Worm (Caenorhabditis elegans) whole organism, L1 larva: ENCODE results near the gene F19B10.10.

Source experiments
- aha-1 ChIP-seq: fragments of 150-350 bp; optimal IDR thresholded peaks from 2 replicates; lab custom pipeline; 2014; ENCODE audit warnings: missing biosample characterization, missing genetic modification characterization
- alr-1 ChIP-seq: fragments of 200-800 bp; sonication (Bioruptor generic); optimal IDR thresholded peaks from 2 replicates; lab custom pipeline; 2018; ENCODE audit warnings: borderline replicate concordance, mild to moderate bottlenecking, missing genetic modification characterization, missing compliant biosample characterization
- ceh-88 ChIP-seq: fragments of 200-800 bp; sonication (Bioruptor generic); IDR thresholded peaks from 2 replicates; pipeline ENCODE4 v1.3.6; 2022; ENCODE audit warnings: missing genetic modification characterization, missing compliant biosample characterization
- ceh-90 ChIP-seq: sonication (generic microtip); optimal IDR thresholded peaks from 2 replicates; lab custom pipeline; 2016; ENCODE audit warnings: missing genetic modification characterization, missing compliant biosample characterization
- dsc-1 ChIP-seq: sonication (generic microtip); optimal IDR thresholded peaks from 2 replicates; lab custom pipeline; 2016; ENCODE audit warnings: mild to moderate bottlenecking, missing genetic modification characterization, missing compliant biosample characterization
- egl-13 ChIP-seq: sonication (generic microtip); optimal IDR thresholded peaks from 2 replicates; lab custom pipeline; 2016; ENCODE audit warnings: missing genotype, missing genetic modification reagents, missing genetic modification characterization, missing compliant biosample characterization
- elt-2 ChIP-seq: sonication (generic microtip); optimal IDR thresholded peaks from 2 replicates; lab custom pipeline; 2016; ENCODE audit warnings: missing genetic modification characterization, mild to moderate bottlenecking, inconsistent platforms, missing compliant biosample characterization, missing genetic modification reagents
- elt-3 ChIP-seq, 6 experiments: fragments of 150-350 bp in 1 of 6; sonication (generic microtip); optimal IDR thresholded peaks; 2 replicates each; lab custom pipeline; 2017 to 2018; ENCODE audit warnings: missing biosample characterization in 6 of 6, missing genetic modification characterization in 6 of 6, inconsistent platforms in 1 of 6
- ets-5 ChIP-seq: fragments of 200-800 bp; sonication (Bioruptor generic); IDR thresholded peaks from 2 replicates; pipeline ENCODE4 v1.3.6; 2022; ENCODE audit warnings: missing genetic modification characterization, missing compliant biosample characterization
- fkh-8 ChIP-seq: sonication (generic microtip); optimal IDR thresholded peaks from 2 replicates; lab custom pipeline; 2016; ENCODE audit warnings: mild to moderate bottlenecking, missing genetic modification characterization, missing compliant biosample characterization
- irx-1 ChIP-seq: sonication (generic microtip); optimal IDR thresholded peaks from 2 replicates; lab custom pipeline; 2016; ENCODE audit warnings: missing genetic modification characterization, missing compliant biosample characterization
- lsy-2 ChIP-seq, 2 experiments: fragments of 150-350 bp; optimal IDR thresholded peaks; 2 replicates each; lab custom pipeline; 2014; ENCODE audit warnings: missing biosample characterization in 2 of 2, missing genetic modification characterization in 2 of 2
- mdl-1 ChIP-seq, 2 experiments: fragments of 150-350 bp; optimal IDR thresholded peaks; 2 replicates each; lab custom pipeline; 2014 to 2017; ENCODE audit warnings: missing biosample characterization in 2 of 2, missing genetic modification characterization in 2 of 2, inconsistent platforms in 1 of 2
- mep-1 ChIP-seq: fragments of 150-350 bp; optimal IDR thresholded peaks from 2 replicates; lab custom pipeline; 2014; ENCODE audit warnings: missing biosample characterization, missing genetic modification characterization
- nhr-20 ChIP-seq: sonication (generic microtip); optimal IDR thresholded peaks from 2 replicates; lab custom pipeline; 2016; ENCODE audit warnings: mild to moderate bottlenecking, missing genetic modification characterization, missing compliant biosample characterization
- nhr-47 ChIP-seq: sonication (generic microtip); optimal IDR thresholded peaks from 2 replicates; lab custom pipeline; 2016; ENCODE audit warnings: mild to moderate bottlenecking, missing genetic modification characterization, moderate library complexity, missing compliant biosample characterization
- nhr-71 ChIP-seq: sonication (generic microtip); optimal IDR thresholded peaks from 2 replicates; lab custom pipeline; 2016; ENCODE audit warnings: mild to moderate bottlenecking, missing genetic modification characterization, moderate library complexity, missing compliant biosample characterization
- nhr-76 ChIP-seq: sonication (generic microtip); optimal IDR thresholded peaks from 2 replicates; lab custom pipeline; 2017; ENCODE audit warnings: missing biosample characterization, missing genetic modification characterization
- nhr-85 ChIP-seq: sonication (generic microtip); peaks from one replicate; lab custom pipeline; 2016; ENCODE audit warnings: missing genetic modification characterization, inconsistent platforms, missing compliant biosample characterization
- nhr-90 ChIP-seq: sonication (generic microtip); optimal IDR thresholded peaks from 2 replicates; lab custom pipeline; 2016; ENCODE audit warnings: mild to moderate bottlenecking, missing genetic modification characterization, missing compliant biosample characterization; ENCODE audit not compliant: poor library complexity
- pag-3 ChIP-seq: sonication (generic microtip); optimal IDR thresholded peaks from 2 replicates; lab custom pipeline; 2017; ENCODE audit warnings: missing genetic modification characterization, mild to moderate bottlenecking, missing compliant biosample characterization, antibody characterized with exemption, borderline replicate concordance; ENCODE audit not compliant: insufficient read depth
- rnt-1 ChIP-seq: sonication (generic microtip); optimal IDR thresholded peaks from 2 replicates; lab custom pipeline; 2016; ENCODE audit warnings: mild to moderate bottlenecking, missing genetic modification characterization, moderate library complexity, missing compliant biosample characterization
- snpc-4 ChIP-seq: fragments of 150-350 bp; optimal IDR thresholded peaks from 2 replicates; lab custom pipeline; 2014; ENCODE audit warnings: missing biosample characterization, missing genetic modification characterization
- sox-4 ChIP-seq: sonication (generic microtip); optimal IDR thresholded peaks from 2 replicates; lab custom pipeline; 2016; ENCODE audit warnings: missing genetic modification characterization, missing compliant biosample characterization
- sup-37 ChIP-seq: fragments of 200-800 bp; sonication (Bioruptor generic); optimal IDR thresholded peaks from 2 replicates; lab custom pipeline; 2018; ENCODE audit warnings: mild to moderate bottlenecking, missing genetic modification characterization, missing compliant biosample characterization
- swsn-7 ChIP-seq: sonication (generic microtip); optimal IDR thresholded peaks from 2 replicates; lab custom pipeline; 2016; ENCODE audit warnings: missing genetic modification characterization, missing compliant biosample characterization
- tlp-1 ChIP-seq: fragments of 150-350 bp; optimal IDR thresholded peaks from 2 replicates; lab custom pipeline; 2014; ENCODE audit warnings: missing biosample characterization, missing genetic modification characterization
- unc-30 ChIP-seq: sonication (generic microtip); optimal IDR thresholded peaks from 2 replicates; lab custom pipeline; 2017; ENCODE audit warnings: missing biosample characterization, missing genetic modification characterization
- xbp-1 ChIP-seq: sonication (generic microtip); optimal IDR thresholded peaks from 2 replicates; lab custom pipeline; 2016; ENCODE audit warnings: missing genetic modification characterization, missing compliant biosample characterization
- zag-1 ChIP-seq: fragments of 150-350 bp; optimal IDR thresholded peaks from 2 replicates; lab custom pipeline; 2014; ENCODE audit warnings: missing biosample characterization, missing genetic modification characterization
- ztf-11 ChIP-seq, 2 experiments: sonication (generic microtip); optimal IDR thresholded peaks; 2 replicates each; lab custom pipeline; 2016 to 2017; ENCODE audit warnings: missing genetic modification characterization in 2 of 2, missing biosample characterization in 1 of 2, missing compliant biosample characterization in 1 of 2
- ztf-4 ChIP-seq: fragments of 150-350 bp; optimal IDR thresholded peaks from 2 replicates; lab custom pipeline; 2014; ENCODE audit warnings: missing biosample characterization, missing genetic modification characterization

F19B10.10 gene

ce11 chrII:3721016-3721415 lies 39.8 kb upstream of the F19B10.10 start, which contains the start of gene C46E10.3:
Gene C46E10.3 (plus strand): TSS chrII:3721316.
- TF ChIP-seq tlp-1 (tag; lab: Kevin White, UChicago) (no peak), nhr-90 (tag; lab: Kevin White, UChicago) (no peak), ztf-11 (tag; optimal IDR thresholded peaks at IDR 0.05; lab: Kevin White, UChicago) (no peak), zag-1 (tag; lab: Kevin White, UChicago) (no peak), mep-1 (no peak), ztf-4 (tag; lab: Kevin White, UChicago) (no peak), xbp-1 (tag; lab: Kevin White, UChicago) (no peak), rnt-1 (tag; lab: Kevin White, UChicago) (no peak), ceh-88 (GFP tag; lab: Robert Waterston, UW) (no peak), fkh-8 (no peak), sup-37 (no peak), sox-4 (tag; lab: Kevin White, UChicago) (no peak), egl-13 (tag; lab: Kevin White, UChicago) (no peak), nhr-71 (tag; lab: Kevin White, UChicago) (no peak), ets-5 (no peak)

- TF ChIP-seq unc-30 (tag; lab: Kevin White, UChicago) (no peak), zag-1 (tag; lab: Kevin White, UChicago) (no peak)
Observed at ce11 chrII:3716961-3717360, 35.7 kb upstream of the F19B10.10 start, which contains the start of gene fbxc-52. Gene fbxc-52 (plus strand): TSS chrII:3717261.

- no peak for TF ChIP-seq aha-1 (tag; lab: Kevin White, UChicago)
- TF ChIP-seq, all 84 proteins: peak for 0
Observed at ce11 chrII:3716455-3716854, 35.2 kb upstream of the F19B10.10 start, which contains the start of gene srh-99. Gene srh-99 (minus strand): TSS chrII:3716555.

- TF ChIP-seq elt-3 (tag; optimal IDR thresholded peaks at IDR 0.05; lab: Kevin White, UChicago) (no peak), snpc-4 (no peak), alr-1 (tag; lab: Kevin White, UChicago) (no peak), lsy-2 (tag; optimal IDR thresholded peaks at IDR 0.05; lab: Kevin White, UChicago) (no peak), pag-3 (tag; lab: Kevin White, UChicago) (no peak), nhr-47 (tag; lab: Kevin White, UChicago) (no peak), xbp-1 (tag; lab: Kevin White, UChicago) (no peak), irx-1 (tag; lab: Kevin White, UChicago) (no peak), ceh-90 (no peak), nhr-20 (tag; lab: Kevin White, UChicago) (no peak), nhr-76 (tag; lab: Kevin White, UChicago) (no peak)
- TF ChIP-seq, all 84 proteins: peak for 0
Observed at ce11 chrII:3714595-3714994, 33.4 kb upstream of the F19B10.10 start, which contains the start of gene srh-100. Gene srh-100 (minus strand): TSS chrII:3714695.

- TF ChIP-seq mdl-1 (tag; optimal IDR thresholded peaks at IDR 0.05; lab: Kevin White, UChicago) (no peak), fkh-8 (peak; percentile 45), dsc-1 (tag; lab: Kevin White, UChicago) (peak; percentile 77)
Observed at ce11 chrII:3711047-3711446, 29.8 kb upstream of the F19B10.10 start, which contains the start of gene fbxc-53. Gene fbxc-53 (plus strand): TSS chrII:3711291.

- TF ChIP-seq ceh-90 (no peak), nhr-85 (no peak), xbp-1 (tag; lab: Kevin White, UChicago) (no peak), elt-2 (tag; lab: Kevin White, UChicago) (no peak), lsy-2 (tag; optimal IDR thresholded peaks at IDR 0.05; lab: Kevin White, UChicago) (no peak), swsn-7 (tag; lab: Kevin White, UChicago) (no peak)
Observed at ce11 chrII:3709255-3709654, 28.0 kb upstream of the F19B10.10 start, which contains the start of gene srx-110. Gene srx-110 (plus strand): TSS chrII:3709555.
